Worm (Caenorhabditis elegans): ENCODE results near the gene EGAP1.1.
A peak's percentile ranks its signal among the peaks of the same experiment; 100 is the strongest.

The EGAP1.1 gene

ce11 chrIII:5939453-5940296 lies 2.7 kb upstream of the EGAP1.1 start, which contains the start of gene ubq-1:
Gene ubq-1 (plus strand): TSS chrIII:5940254.
- TF ChIP-seq hlh-30 (tag; optimal IDR thresholded peaks at IDR 0.05; ENCODE audit: insufficient read depth) (peak; percentile 41), ref-2 (tag; optimal IDR thresholded peaks at IDR 0.05) (peak; percentile 36), ceh-45 (GFP tag; IDR thresholded peaks at IDR 0.05) (no peak)

DNA sequence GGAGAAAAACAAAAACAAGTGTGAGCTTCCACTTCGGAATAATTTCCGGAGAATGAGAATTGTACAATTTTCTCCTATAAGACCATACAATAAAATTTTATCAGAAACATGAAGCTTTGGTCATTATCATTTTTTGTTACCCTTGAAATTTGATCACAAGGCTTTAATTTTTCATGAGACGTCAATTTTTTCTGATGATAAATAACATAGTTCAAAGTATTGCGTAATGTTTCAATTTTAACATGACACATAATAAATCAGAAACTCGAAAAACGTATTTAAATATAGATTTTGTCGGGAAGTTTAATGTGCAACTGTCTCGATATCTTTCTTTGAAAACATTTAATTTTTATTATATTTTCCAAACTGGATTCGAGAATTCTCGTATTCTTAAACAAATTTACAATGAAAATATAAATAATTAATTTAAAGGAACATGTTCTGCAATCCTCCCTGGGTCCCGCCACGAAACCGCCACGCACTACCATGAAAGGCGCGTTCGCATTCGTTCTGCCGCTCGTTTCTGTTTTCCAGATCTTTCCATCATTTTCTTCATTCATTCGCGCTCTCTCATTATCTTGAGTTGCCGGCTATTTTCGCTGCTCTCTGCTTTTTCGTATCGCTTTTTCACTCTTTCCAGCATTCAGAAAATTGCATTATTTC lies 1.9 kb upstream of the EGAP1.1 start:
- TF ChIP-seq unc-42 (tag; optimal IDR thresholded peaks at IDR 0.05) (peak; percentile 13), hlh-15 (tag; optimal IDR thresholded peaks at IDR 0.05) (no peak)

- TF ChIP-seq hlh-30 (tag; optimal IDR thresholded peaks at IDR 0.05; ENCODE audit: insufficient read depth) (peak; percentile 60), ref-2 (tag; optimal IDR thresholded peaks at IDR 0.05) (peak; percentile 2), rnt-1 (tag; optimal IDR thresholded peaks at IDR 0.05) (peak; percentile 44), dmd-4 (tag; optimal IDR thresholded peaks at IDR 0.05; ENCODE audit: borderline replicate concordance) (no peak), F13H6.1 (tag; optimal IDR thresholded peaks at IDR 0.05) (peak; percentile 36), ceh-18 (tag; optimal IDR thresholded peaks at IDR 0.05) (peak; percentile 39), ets-4 (tag; optimal IDR thresholded peaks at IDR 0.05) (peak; percentile 75), ceh-45 (GFP tag; IDR thresholded peaks at IDR 0.05) (no peak)
These were observed 993 bp upstream of the EGAP1.1 start for ce11 chrIII:5938013-5938412.

- TF ChIP-seq ztf-16 (tag; optimal IDR thresholded peaks at IDR 0.05) (no peak), unc-86 (tag; optimal IDR thresholded peaks at IDR 0.05) (no peak), ceh-19 (GFP tag; optimal IDR thresholded peaks at IDR 0.05) (no peak), sox-2 (GFP tag; IDR thresholded peaks at IDR 0.05) (no peak), tbx-2 (tag; optimal IDR thresholded peaks at IDR 0.05) (no peak), mec-3 (tag; optimal IDR thresholded peaks at IDR 0.05; ENCODE audit: borderline replicate concordance) (no peak), hlh-6 (tag; optimal IDR thresholded peaks at IDR 0.05) (no peak), ceh-22 (tag; optimal IDR thresholded peaks at IDR 0.05) (no peak), ama-1 (optimal IDR thresholded peaks at IDR 0.05) (no peak), C08G9.2 (tag; optimal IDR thresholded peaks at IDR 0.05) (no peak), pha-2 (tag; optimal IDR thresholded peaks at IDR 0.05) (no peak)
These were observed 2.8 kb downstream of the EGAP1.1 start for ce11 chrIII:5934138-5934658.

- no peak for TF ChIP-seq madf-2 (tag; optimal IDR thresholded peaks at IDR 0.05)
- no peak for TF ChIP-seq fax-1 (tag; optimal IDR thresholded peaks at IDR 0.05)
- no peak for TF ChIP-seq ahr-1 (tag; optimal IDR thresholded peaks at IDR 0.05)
- no peak for TF ChIP-seq hlh-8 (tag; optimal IDR thresholded peaks at IDR 0.05)
- TF ChIP-seq unc-86 (tag; optimal IDR thresholded peaks at IDR 0.05) = no peak
- no peak for TF ChIP-seq tbx-2 (tag; optimal IDR thresholded peaks at IDR 0.05)
- TF ChIP-seq pros-1 (tag; optimal IDR thresholded peaks at IDR 0.05) = no peak
- TF ChIP-seq lin-11 (tag; optimal IDR thresholded peaks at IDR 0.05) = no peak
- TF ChIP-seq nfya-1 (tag; optimal IDR thresholded peaks at IDR 0.05) = no peak
- TF ChIP-seq ceh-45 (GFP tag; IDR thresholded peaks at IDR 0.05) = no peak
- TF ChIP-seq hlh-13 (GFP tag; optimal IDR thresholded peaks at IDR 0.05) = no peak
- TF ChIP-seq ttx-3 (tag; optimal IDR thresholded peaks at IDR 0.05) = no peak
- no peak for TF ChIP-seq C38D4.7 (GFP tag; optimal IDR thresholded peaks at IDR 0.05)
- TF ChIP-seq ref-2 (tag; optimal IDR thresholded peaks at IDR 0.05) = no peak
- TF ChIP-seq ama-1 (optimal IDR thresholded peaks at IDR 0.05) = no peak
- TF ChIP-seq rnt-1 (tag; optimal IDR thresholded peaks at IDR 0.05) = no peak
- TF ChIP-seq pqm-1 (tag; optimal IDR thresholded peaks at IDR 0.05) = no peak
- TF ChIP-seq pag-3 (tag; optimal IDR thresholded peaks at IDR 0.05; ENCODE audit: borderline replicate concordance) = no peak
These were observed 4.2 kb downstream of the EGAP1.1 start, which contains the start of gene zmp-1 for ce11 chrIII:5932853-5933252. Gene zmp-1 (minus strand): TSS chrIII:5932953.

Measured in whole organism, late embryonic.